Worm (Caenorhabditis elegans): ENCODE data around the gene sedl-1.
A peak's percentile ranks its signal among the peaks of the same experiment; 100 is the strongest.

The sedl-1 gene

DNA sequence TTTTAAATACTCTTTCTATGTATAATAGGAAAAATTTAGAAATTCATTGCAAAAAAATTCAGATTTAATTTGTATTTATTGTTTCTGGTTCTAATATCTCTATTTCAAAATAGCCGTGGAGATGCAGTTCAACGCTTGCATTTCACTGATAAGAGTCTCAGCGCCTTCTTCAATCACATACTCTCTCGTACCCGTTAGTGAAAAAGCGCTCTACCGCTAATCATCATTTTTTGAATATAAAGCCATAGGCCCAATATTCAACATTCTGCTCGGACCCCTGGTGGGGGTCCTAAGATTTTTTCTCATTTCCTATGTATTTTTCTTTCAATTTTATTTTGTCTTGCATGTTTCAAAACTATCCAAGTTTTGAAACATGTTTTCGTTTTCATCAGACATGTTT, 19.5 kb downstream of the sedl-1 start:
- TF ChIP-seq C16A3.4 (tag; optimal IDR thresholded peaks at IDR 0.05) = no peak
- no peak for TF ChIP-seq hpl-2 (GFP tag; optimal IDR thresholded peaks at IDR 0.05)
- TF ChIP-seq ets-5 (GFP tag; IDR thresholded peaks at IDR 0.05) = no peak
- TF ChIP-seq F16B12.6 (tag; optimal IDR thresholded peaks at IDR 0.05) = no peak
- no peak for TF ChIP-seq Y116A8C.19 (tag; optimal IDR thresholded peaks at IDR 0.05; ENCODE audit: borderline replicate concordance)
- TF ChIP-seq tbx-2 (tag; optimal IDR thresholded peaks at IDR 0.05) = no peak
- TF ChIP-seq aha-1 (tag; optimal IDR thresholded peaks at IDR 0.05) = no peak
- TF ChIP-seq mab-9 (GFP tag; IDR thresholded peaks at IDR 0.05) = no peak
- TF ChIP-seq efl-1 (optimal IDR thresholded peaks at IDR 0.05) = no peak
- no peak for TF ChIP-seq efl-1 (GFP tag; optimal IDR thresholded peaks at IDR 0.05 in 1 of 2)
- TF ChIP-seq C34B4.2 (tag; optimal IDR thresholded peaks at IDR 0.05) = no peak
- TF ChIP-seq snpc-4 (tag; optimal IDR thresholded peaks at IDR 0.05) = no peak
- TF ChIP-seq elt-3 (tag; optimal IDR thresholded peaks at IDR 0.05) = peak in 1 of 6 experiments; percentile 30
- peak; percentile 100 for TF ChIP-seq skn-1 (tag; optimal IDR thresholded peaks at IDR 0.05)
- TF ChIP-seq fos-1 (tag; optimal IDR thresholded peaks at IDR 0.05) = no peak
- TF ChIP-seq snu-23 (GFP tag; optimal IDR thresholded peaks at IDR 0.05) = no peak
- no peak for TF ChIP-seq unc-86 (tag; optimal IDR thresholded peaks at IDR 0.05)

DNA sequence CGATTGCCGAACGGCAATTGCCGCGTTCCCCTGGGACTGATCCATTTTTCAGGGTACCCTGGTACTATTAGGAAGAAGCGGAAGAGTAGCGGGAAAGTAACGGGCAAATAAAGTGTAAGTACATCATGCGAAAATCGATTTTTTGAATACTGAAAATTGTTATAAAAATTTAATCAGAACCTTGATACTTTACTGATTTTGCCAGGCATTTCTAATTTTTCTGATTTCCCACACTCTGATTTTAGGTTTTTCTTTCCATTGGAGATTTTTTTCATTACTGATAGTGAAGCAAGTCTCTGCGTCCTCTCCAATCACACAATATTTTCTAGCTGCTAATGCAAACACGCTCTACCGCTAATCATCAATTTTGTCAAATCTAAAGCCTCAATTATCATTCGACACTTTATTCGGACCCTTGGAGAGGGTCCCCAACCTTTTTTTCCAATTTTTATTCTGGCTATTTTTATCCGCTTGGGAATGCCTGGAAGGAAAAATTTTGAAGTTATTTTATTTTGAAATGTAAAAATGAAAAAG, 20.8 kb downstream of the sedl-1 start, which contains the start of gene F19G12.9:
Gene F19G12.9, plus strand, starts transcription at position 51 of the 534 bp plus-strand sequence.
- TF ChIP-seq ztf-11 (tag; optimal IDR thresholded peaks at IDR 0.05) (no peak), rnt-1 (tag; optimal IDR thresholded peaks at IDR 0.05) (peak; percentile 29), elt-2 (tag; optimal IDR thresholded peaks at IDR 0.05) (peak; percentile 7), blmp-1 (tag; optimal IDR thresholded peaks at IDR 0.05) (peak; percentile 20), lin-35 (GFP tag; optimal IDR thresholded peaks at IDR 0.05) (peak in 1 of 2 experiments; percentile 54), skn-1 (tag; optimal IDR thresholded peaks at IDR 0.05) (peak; percentile 96), lin-39 (tag; optimal IDR thresholded peaks at IDR 0.05) (no peak), pqm-1 (tag; optimal IDR thresholded peaks at IDR 0.05) (no peak)

DNA sequence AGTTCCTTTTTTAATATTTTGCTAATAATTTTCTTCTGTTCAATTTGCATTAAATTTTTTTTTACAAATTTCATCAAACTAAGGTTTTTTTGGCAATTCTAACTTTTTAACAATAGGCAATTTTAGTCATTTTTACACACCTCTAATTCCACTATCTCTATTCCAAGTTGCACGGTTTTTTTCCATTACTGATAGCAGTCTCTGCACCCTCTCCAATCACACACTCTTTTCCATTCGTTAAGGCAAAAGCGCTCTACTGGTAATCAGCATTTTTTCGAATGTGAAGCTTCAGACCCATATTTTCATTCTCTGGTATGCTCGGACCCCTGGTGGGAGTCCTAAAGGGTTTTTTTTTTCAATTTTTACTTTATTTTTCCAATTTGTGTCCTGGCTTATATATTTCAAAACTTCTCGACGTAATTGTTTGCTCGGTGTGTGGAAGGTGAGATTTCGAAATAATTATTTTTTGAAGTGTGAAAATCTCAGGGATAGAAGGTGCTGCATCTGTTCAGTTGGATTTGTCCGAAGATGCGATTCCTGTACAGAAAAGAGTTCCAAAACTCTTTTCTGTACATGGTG, 23.2 kb downstream of the sedl-1 start, which contains the start of the genes F19G12.4 and F19G12.8:
Gene F19G12.4, plus strand, starts transcription at position 529 of the 579 bp plus-strand sequence.
Gene F19G12.8, plus strand, starts transcription at position 545 of the 579 bp plus-strand sequence.
- TF ChIP-seq nhr-85 (tag) = peak; percentile 20
- no peak for TF ChIP-seq zag-1 (tag; optimal IDR thresholded peaks at IDR 0.05)
- TF ChIP-seq elt-2 (tag; optimal IDR thresholded peaks at IDR 0.05) = peak; percentile 12
- TF ChIP-seq hpl-2 (GFP tag; optimal IDR thresholded peaks at IDR 0.05) = no peak
- TF ChIP-seq lin-35 (GFP tag; optimal IDR thresholded peaks at IDR 0.05) = peak in 1 of 2 experiments; percentile 1
- TF ChIP-seq nhr-76 (tag; optimal IDR thresholded peaks at IDR 0.05) = no peak
- TF ChIP-seq snu-23 (GFP tag; optimal IDR thresholded peaks at IDR 0.05) = no peak
- no peak for TF ChIP-seq nhr-19 (GFP tag; conservative IDR thresholded peaks at IDR 0.05)
- TF ChIP-seq ama-1 (optimal IDR thresholded peaks at IDR 0.05) = no peak
- TF ChIP-seq nhr-71 (tag; optimal IDR thresholded peaks at IDR 0.05) = no peak
- no peak for TF ChIP-seq unc-62 (GFP tag; optimal IDR thresholded peaks at IDR 0.05)

DNA sequence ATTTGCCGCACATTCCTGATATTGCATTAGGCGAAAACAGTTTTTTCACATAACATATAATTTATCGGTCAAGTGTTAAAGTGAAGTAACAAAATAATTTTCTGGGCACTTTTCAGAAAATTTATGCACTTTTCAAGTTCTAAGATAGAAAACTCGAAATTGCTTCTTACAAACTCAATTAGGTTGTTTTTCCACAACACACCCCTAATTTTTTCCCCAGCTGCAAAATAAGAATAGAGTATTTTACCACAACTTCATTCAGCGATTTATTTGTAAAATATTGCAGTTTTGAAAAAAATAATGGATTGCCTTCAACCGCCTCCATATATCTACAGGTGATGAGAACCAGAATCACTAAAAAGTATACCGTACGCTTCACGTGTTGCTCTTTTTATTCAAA, 27.2 kb downstream of the sedl-1 start, which contains the start of gene srh-19:
Gene srh-19, plus strand, starts transcription at position 301 of the 400 bp plus-strand sequence.
- TF ChIP-seq tlp-1 (tag; optimal IDR thresholded peaks at IDR 0.05) (no peak), lin-35 (GFP tag; optimal IDR thresholded peaks at IDR 0.05) (no peak), nhr-84 (tag; optimal IDR thresholded peaks at IDR 0.05) (no peak), nhr-71 (tag; optimal IDR thresholded peaks at IDR 0.05) (no peak), xbp-1 (tag; optimal IDR thresholded peaks at IDR 0.05) (no peak), ets-5 (GFP tag; IDR thresholded peaks at IDR 0.05) (no peak), nhr-12 (tag; optimal IDR thresholded peaks at IDR 0.05) (no peak), C04F5.9 (tag; optimal IDR thresholded peaks at IDR 0.05) (no peak), ceh-8 (GFP tag; optimal IDR thresholded peaks at IDR 0.05) (no peak), fkh-10 (GFP tag; optimal IDR thresholded peaks at IDR 0.05) (no peak), sptf-1 (tag; optimal IDR thresholded peaks at IDR 0.05) (no peak), ama-1 (optimal IDR thresholded peaks at IDR 0.05) (no peak), jun-1 (tag; optimal IDR thresholded peaks at IDR 0.05) (no peak), nhr-85 (tag) (no peak), irx-1 (tag; optimal IDR thresholded peaks at IDR 0.05) (no peak), lir-3 (tag; optimal IDR thresholded peaks at IDR 0.05; ENCODE audit: poor library complexity) (no peak), alr-1 (tag; optimal IDR thresholded peaks at IDR 0.05; ENCODE audit: borderline replicate concordance) (no peak)
